Fruit fly (Drosophila melanogaster) whole organism: ENCODE data around the gene Tig.

Source experiments
- CG8478 ChIP-seq: fragments of >200 bp; optimal IDR thresholded peaks from 2 replicates; lab custom pipeline; 2018; ENCODE audit warnings: inconsistent platforms
- Dll ChIP-seq: fragments of >200 bp; optimal IDR thresholded peaks from 2 replicates; lab custom pipeline; 2017
- EcR ChIP-seq, 2 experiments: fragments of >200 bp; optimal IDR thresholded peaks; 2 replicates each; lab custom pipeline; 2017; ENCODE audit warnings: missing biosample characterization in 2 of 2, missing genetic modification characterization in 2 of 2, missing genetic modification reagents in 2 of 2
- pan ChIP-seq: fragments of >200 bp; optimal IDR thresholded peaks from 2 replicates; lab custom pipeline; 2017
- psq ChIP-seq: fragments of >200 bp; optimal IDR thresholded peaks from 2 replicates; lab custom pipeline; 2017
- usp ChIP-seq: fragments of >200 bp; optimal IDR thresholded peaks from 2 replicates; lab custom pipeline; 2017; ENCODE audit warnings: missing biosample characterization, missing genetic modification characterization, mixed read lengths

The Tig gene

dm6 chr2L:6391469-6391868 lies 31.6 kb downstream of the Tig start:
- TF ChIP-seq EcR (GFP tag; optimal IDR thresholded peaks at IDR 0.05; lab: Kevin White, UChicago) (no peak), CG8478 (lab: Kevin White, UChicago) (no peak), psq (lab: Kevin White, UChicago) (no peak)

dm6 chr2L:6387068-6387467 lies 36.0 kb downstream of the Tig start:
- TF ChIP-seq CG8478 (lab: Kevin White, UChicago), result no peak
- no peak for TF ChIP-seq psq (lab: Kevin White, UChicago)
- TF ChIP-seq pan (lab: Kevin White, UChicago), result no peak
- TF ChIP-seq EcR (GFP tag; optimal IDR thresholded peaks at IDR 0.05; lab: Kevin White, UChicago), result no peak
- no peak for TF ChIP-seq Dll (lab: Kevin White, UChicago)
- TF ChIP-seq usp (GFP tag; lab: Kevin White, UChicago), result no peak

- TF ChIP-seq pan (lab: Kevin White, UChicago), result no peak
- TF ChIP-seq EcR (GFP tag; optimal IDR thresholded peaks at IDR 0.05; lab: Kevin White, UChicago), result no peak
- no peak for TF ChIP-seq CG8478 (lab: Kevin White, UChicago)
- no peak for TF ChIP-seq psq (lab: Kevin White, UChicago)
- TF ChIP-seq usp (GFP tag; lab: Kevin White, UChicago), result no peak
- no peak for TF ChIP-seq Dll (lab: Kevin White, UChicago)
Observed at dm6 chr2L:6385409-6385808, 37.7 kb downstream of the Tig start, which contains the start of gene Nepl6. Nepl6 (minus strand) TSS chr2L:6385512.

- no peak for TF ChIP-seq CG8478 (lab: Kevin White, UChicago)
- TF ChIP-seq pan (lab: Kevin White, UChicago), result no peak
- TF ChIP-seq psq (lab: Kevin White, UChicago), result no peak
- TF ChIP-seq usp (GFP tag; lab: Kevin White, UChicago), result no peak
- no peak for TF ChIP-seq Dll (lab: Kevin White, UChicago)
- TF ChIP-seq EcR (GFP tag; optimal IDR thresholded peaks at IDR 0.05; lab: Kevin White, UChicago), result no peak
Observed at dm6 chr2L:6380966-6381365, 42.1 kb downstream of the Tig start, which contains the start of gene Nepl5. Nepl5 (plus strand) TSS chr2L:6381266.

- no peak for TF ChIP-seq usp (GFP tag; lab: Kevin White, UChicago)
- TF ChIP-seq CG8478 (lab: Kevin White, UChicago), result no peak
- TF ChIP-seq Dll (lab: Kevin White, UChicago), result no peak
- TF ChIP-seq EcR (GFP tag; optimal IDR thresholded peaks at IDR 0.05; lab: Kevin White, UChicago), result no peak
- TF ChIP-seq pan (lab: Kevin White, UChicago), result no peak
- no peak for TF ChIP-seq psq (lab: Kevin White, UChicago)
Observed at dm6 chr2L:6379197-6379596, 43.9 kb downstream of the Tig start.

dm6 chr2L:6373141-6373540 lies 50.0 kb downstream of the Tig start:
- TF ChIP-seq psq (lab: Kevin White, UChicago) (no peak), CG8478 (lab: Kevin White, UChicago) (no peak), pan (lab: Kevin White, UChicago) (no peak), usp (GFP tag; lab: Kevin White, UChicago) (no peak), EcR (GFP tag; optimal IDR thresholded peaks at IDR 0.05; lab: Kevin White, UChicago) (no peak)

- no peak for TF ChIP-seq usp (GFP tag; lab: Kevin White, UChicago)
- TF ChIP-seq psq (lab: Kevin White, UChicago), result no peak
- no peak for TF ChIP-seq CG8478 (lab: Kevin White, UChicago)
- TF ChIP-seq pan (lab: Kevin White, UChicago), result no peak
- no peak for TF ChIP-seq EcR (GFP tag; optimal IDR thresholded peaks at IDR 0.05; lab: Kevin White, UChicago)
- no peak for TF ChIP-seq Dll (lab: Kevin White, UChicago)
Observed at dm6 chr2L:6372088-6372487, 51.0 kb downstream of the Tig start, which contains the start of gene slam. slam (plus strand) TSS chr2L:6372388.

dm6 chr2L:6371025-6371641 lies 52.0 kb downstream of the Tig start:
- TF ChIP-seq CG8478 (lab: Kevin White, UChicago) (no peak), usp (GFP tag; lab: Kevin White, UChicago) (no peak), Dll (lab: Kevin White, UChicago) (no peak), pan (lab: Kevin White, UChicago) (no peak), psq (lab: Kevin White, UChicago) (no peak), EcR (GFP tag; optimal IDR thresholded peaks at IDR 0.05; lab: Kevin White, UChicago) (no peak)

- TF ChIP-seq psq (lab: Kevin White, UChicago) (no peak), usp (GFP tag; lab: Kevin White, UChicago) (no peak), pan (lab: Kevin White, UChicago) (no peak), Dll (lab: Kevin White, UChicago) (no peak), EcR (GFP tag; optimal IDR thresholded peaks at IDR 0.05; lab: Kevin White, UChicago) (no peak), CG8478 (lab: Kevin White, UChicago) (no peak)
Observed at dm6 chr2L:6369286-6369685, 53.8 kb downstream of the Tig start.

- no peak for TF ChIP-seq EcR (GFP tag; optimal IDR thresholded peaks at IDR 0.05; lab: Kevin White, UChicago)
- no peak for TF ChIP-seq pan (lab: Kevin White, UChicago)
Observed at dm6 chr2L:6367478-6367932, 55.6 kb downstream of the Tig start, which contains the start of gene Nepl4. Nepl4 (plus strand) TSS chr2L:6367882.

dm6 chr2L:6366924-6367323 lies 56.2 kb downstream of the Tig start:
- no peak for TF ChIP-seq CG8478 (lab: Kevin White, UChicago)
- no peak for TF ChIP-seq psq (lab: Kevin White, UChicago)
- no peak for TF ChIP-seq usp (GFP tag; lab: Kevin White, UChicago)
- TF ChIP-seq EcR (GFP tag; optimal IDR thresholded peaks at IDR 0.05; lab: Kevin White, UChicago), result no peak
- no peak for TF ChIP-seq pan (lab: Kevin White, UChicago)
- TF ChIP-seq Dll (lab: Kevin White, UChicago), result no peak
